Fruit fly (Drosophila melanogaster) whole organism, embryonic: ENCODE data around the gene CG34107.

ENCODE experiments used
- Ada2b ChIP-seq: fragments of 200-800 bp; sonication (Bioruptor generic); IDR thresholded peaks from 2 replicates; pipeline ENCODE4 v1.3.6; 2022; ENCODE audit warnings: missing biosample characterization, missing genetic modification characterization
- Atf-2 ChIP-seq: fragments of 200-800 bp; sonication (Bioruptor generic); optimal IDR thresholded peaks from 2 replicates; lab custom pipeline; 2016; ENCODE audit warnings: missing biosample characterization, missing genetic modification characterization
- Bdp1 ChIP-seq: fragments of 200-800 bp; sonication (Bioruptor generic); optimal IDR thresholded peaks from 3 replicates; lab custom pipeline; 2016; ENCODE audit warnings: missing biosample characterization, missing genetic modification characterization
- CG10147 ChIP-seq: fragments of 200-800 bp; sonication (Bioruptor generic); optimal IDR thresholded peaks from 2 replicates; lab custom pipeline; 2019; ENCODE audit warnings: missing biosample characterization, mild to moderate bottlenecking, missing genetic modification characterization, moderate library complexity
- CG10274 ChIP-seq: fragments of 200-800 bp; sonication (Bioruptor generic); optimal IDR thresholded peaks from 3 replicates; lab custom pipeline; 2017; ENCODE audit warnings: missing biosample characterization, mild to moderate bottlenecking, missing genetic modification characterization
- CG11093 ChIP-seq: fragments of 200-800 bp; sonication (Bioruptor generic); IDR thresholded peaks from 3 replicates; pipeline ENCODE4 v1.3.6; 2022; ENCODE audit warnings: missing biosample characterization, missing genetic modification characterization
- CG12104 ChIP-seq: fragments of 200-800 bp; sonication (Bioruptor generic); optimal IDR thresholded peaks from 3 replicates; lab custom pipeline; 2016; ENCODE audit warnings: missing biosample characterization, missing genetic modification characterization
- CG13424 ChIP-seq: fragments of 200-800 bp; sonication (Bioruptor generic); optimal IDR thresholded peaks from 2 replicates; lab custom pipeline; 2019; ENCODE audit warnings: missing biosample characterization, mild to moderate bottlenecking, missing genetic modification characterization, moderate library complexity
- CG13775 ChIP-seq: fragments of 200-800 bp; sonication (Bioruptor generic); optimal IDR thresholded peaks from 3 replicates; lab custom pipeline; 2017; ENCODE audit warnings: missing biosample characterization, mild to moderate bottlenecking, missing genetic modification characterization
- CG13894 ChIP-seq: fragments of 200-800 bp; sonication (Bioruptor generic); optimal IDR thresholded peaks from 3 replicates; lab custom pipeline; 2018; ENCODE audit warnings: missing biosample characterization, mild to moderate bottlenecking, missing genetic modification characterization, moderate library complexity
- CG17385 ChIP-seq: fragments of 200-800 bp; sonication (Bioruptor generic); optimal IDR thresholded peaks from 3 replicates; lab custom pipeline; 2018; ENCODE audit warnings: missing biosample characterization, mild to moderate bottlenecking, missing genetic modification characterization
- CG34376 ChIP-seq: fragments of 200-800 bp; sonication (Bioruptor generic); optimal IDR thresholded peaks from 2 replicates; lab custom pipeline; 2018; ENCODE audit warnings: missing biosample characterization, mild to moderate bottlenecking, missing genetic modification characterization
- CG42726 ChIP-seq: fragments of 200-800 bp; sonication (Bioruptor generic); IDR thresholded peaks from 2 replicates; pipeline ENCODE4 v1.3.6; 2022; ENCODE audit warnings: missing biosample characterization, missing genetic modification characterization; ENCODE audit not compliant: partially characterized antibody
- CG6654 ChIP-seq: fragments of 200-800 bp; sonication (Bioruptor generic); optimal IDR thresholded peaks from 2 replicates; lab custom pipeline; 2017; ENCODE audit warnings: missing biosample characterization, mild to moderate bottlenecking, missing genetic modification characterization
- CG8359 ChIP-seq: fragments of 200-800 bp; sonication (Bioruptor generic); optimal IDR thresholded peaks from 2 replicates; lab custom pipeline; 2017; ENCODE audit warnings: missing biosample characterization, mild to moderate bottlenecking, missing genetic modification characterization, borderline replicate concordance
- CG9876 ChIP-seq: fragments of 200-800 bp; sonication (Bioruptor generic); optimal IDR thresholded peaks from 2 replicates; lab custom pipeline; 2016; ENCODE audit warnings: missing biosample characterization, missing genetic modification characterization
- CoRest ChIP-seq: fragments of 200-800 bp; sonication (Bioruptor generic); optimal IDR thresholded peaks from 3 replicates; lab custom pipeline; 2018; ENCODE audit warnings: missing biosample characterization, mild to moderate bottlenecking, missing genetic modification characterization, moderate library complexity
- H15 ChIP-seq: fragments of 200-800 bp; sonication (Bioruptor generic); IDR thresholded peaks from 3 replicates; pipeline ENCODE4 v1.3.6; 2022; ENCODE audit warnings: missing biosample characterization, missing genetic modification characterization
- HmgZ ChIP-seq: fragments of 200-800 bp; sonication (Bioruptor generic); optimal IDR thresholded peaks from 2 replicates; lab custom pipeline; 2018; ENCODE audit warnings: missing biosample characterization, mild to moderate bottlenecking, missing genetic modification characterization
- Hr51 ChIP-seq, 2 experiments: fragments of 200-800 bp; sonication (Bioruptor generic); optimal IDR thresholded peaks; 2 replicates in 1 of 2; 3 replicates in 1 of 2; lab custom pipeline; 2016 to 2018; ENCODE audit warnings: missing biosample characterization in 2 of 2, missing genetic modification characterization in 2 of 2, mild to moderate bottlenecking in 1 of 2, moderate library complexity in 1 of 2
- MBD-R2 ChIP-seq: fragments of 200-800 bp; sonication (Bioruptor generic); IDR thresholded peaks from 2 replicates; pipeline ENCODE4 v1.3.6; 2022; ENCODE audit warnings: missing biosample characterization, missing genetic modification characterization
- Med ChIP-seq: fragments of 200-800 bp; sonication (Bioruptor generic); peaks from one replicate; lab custom pipeline; 2016; ENCODE audit warnings: missing biosample characterization, missing genetic modification characterization, mild to moderate bottlenecking, inconsistent platforms, moderate library complexity
- NC2α ChIP-seq: fragments of 200-800 bp; sonication (Bioruptor generic); optimal IDR thresholded peaks from 2 replicates; lab custom pipeline; 2016; ENCODE audit warnings: missing biosample characterization, missing genetic modification characterization
- Oli ChIP-seq: fragments of 200-800 bp; sonication (Bioruptor generic); optimal IDR thresholded peaks from 2 replicates; lab custom pipeline; 2018; ENCODE audit warnings: missing biosample characterization, mild to moderate bottlenecking, missing genetic modification characterization, moderate library complexity
- Sox102F ChIP-seq: fragments of 200-800 bp; sonication (Bioruptor generic); optimal IDR thresholded peaks from 2 replicates; lab custom pipeline; 2018; ENCODE audit warnings: missing biosample characterization, mild to moderate bottlenecking, missing genetic modification characterization, moderate library complexity
- Ssrp ChIP-seq: fragments of 200-800 bp; sonication (Bioruptor generic); optimal IDR thresholded peaks from 2 replicates; lab custom pipeline; 2018; ENCODE audit warnings: missing biosample characterization, mild to moderate bottlenecking, missing genetic modification characterization, moderate library complexity
- Xbp1 ChIP-seq: fragments of 200-800 bp; sonication (Bioruptor generic); optimal IDR thresholded peaks from 3 replicates; lab custom pipeline; 2016; ENCODE audit warnings: missing biosample characterization, mild to moderate bottlenecking, missing genetic modification characterization
- Xrp1 ChIP-seq: fragments of 200-800 bp; sonication (Bioruptor generic); IDR thresholded peaks from 2 replicates; pipeline ENCODE4 v1.3.6; 2022; ENCODE audit warnings: missing biosample characterization, missing genetic modification characterization
- abd-A ChIP-seq: fragments of 200-800 bp; sonication (Bioruptor generic); optimal IDR thresholded peaks from 3 replicates; lab custom pipeline; 2019; ENCODE audit warnings: missing biosample characterization, mild to moderate bottlenecking, missing genetic modification characterization, moderate library complexity
- aop ChIP-seq: fragments of 200-800 bp; sonication (Bioruptor generic); IDR thresholded peaks from 2 replicates; pipeline ENCODE4 v1.3.6; 2022; ENCODE audit warnings: missing biosample characterization, missing genetic modification characterization
- ase ChIP-seq: fragments of 200-800 bp; sonication (Bioruptor generic); IDR thresholded peaks from 3 replicates; pipeline ENCODE4 v1.3.6; 2022; ENCODE audit warnings: missing biosample characterization, missing genetic modification characterization
- bcd ChIP-seq: fragments of 200-800 bp; sonication (Bioruptor generic); optimal IDR thresholded peaks from 2 replicates; lab custom pipeline; 2017; ENCODE audit warnings: missing biosample characterization, mild to moderate bottlenecking, missing genetic modification characterization
- bsh ChIP-seq, 2 experiments: fragments of 200-800 bp; sonication (Bioruptor generic); optimal IDR thresholded peaks; 2 replicates each; lab custom pipeline; 2017 to 2018; ENCODE audit warnings: mild to moderate bottlenecking in 2 of 2, missing biosample characterization in 2 of 2, missing genetic modification characterization in 2 of 2, moderate library complexity in 1 of 2
- chif ChIP-seq, 2 experiments: fragments of 200-800 bp; sonication (Bioruptor generic); optimal IDR thresholded peaks; 3 replicates each; lab custom pipeline; 2016; ENCODE audit warnings: missing biosample characterization in 2 of 2, missing genetic modification characterization in 2 of 2
- chn ChIP-seq: fragments of 200-800 bp; sonication (Bioruptor generic); optimal IDR thresholded peaks from 2 replicates; lab custom pipeline; 2016; ENCODE audit warnings: missing biosample characterization, missing genetic modification characterization
- dysf ChIP-seq: fragments of 200-800 bp; sonication (Bioruptor generic); IDR thresholded peaks from 3 replicates; pipeline ENCODE4 v1.3.6; 2022; ENCODE audit warnings: missing biosample characterization, missing genetic modification characterization
- eyg ChIP-seq: fragments of 200-800 bp; sonication (Bioruptor generic); optimal IDR thresholded peaks from 3 replicates; lab custom pipeline; 2016; ENCODE audit warnings: missing biosample characterization, missing genetic modification characterization
- grn ChIP-seq: fragments of 200-800 bp; sonication (Bioruptor generic); optimal IDR thresholded peaks from 3 replicates; lab custom pipeline; 2017; ENCODE audit warnings: missing biosample characterization, missing genetic modification characterization
- lbe ChIP-seq: fragments of 200-800 bp; sonication (Bioruptor generic); optimal IDR thresholded peaks from 2 replicates; lab custom pipeline; 2016; ENCODE audit warnings: missing biosample characterization, mild to moderate bottlenecking, missing genetic modification characterization
- mld ChIP-seq: fragments of 200-800 bp; sonication (Bioruptor generic); IDR thresholded peaks from 3 replicates; pipeline ENCODE4 v1.3.6; 2022; ENCODE audit warnings: missing biosample characterization, missing genetic modification characterization; ENCODE audit not compliant: partially characterized antibody
- pan ChIP-seq, 4 experiments: fragments of >200 bp in 3 of 4; fragments of 200-800 bp in 1 of 4; sonication (Bioruptor generic) in 1 of 4; optimal IDR thresholded peaks in 3 of 4; IDR thresholded peaks in 1 of 4; 2 replicates each; pipeline versions ENCODE4 v1.3.6 to Lab custom; 2017 to 2022; ENCODE audit warnings: missing biosample characterization in 2 of 4, missing genetic modification characterization in 2 of 4, mixed read lengths in 1 of 4
- rib ChIP-seq: fragments of 200-800 bp; sonication (Bioruptor generic); IDR thresholded peaks from 2 replicates; pipeline ENCODE4 v1.3.6; 2022; ENCODE audit warnings: missing biosample characterization, missing genetic modification characterization
- salm ChIP-seq: fragments of 200-800 bp; sonication (Bioruptor generic); optimal IDR thresholded peaks from 2 replicates; lab custom pipeline; 2018; ENCODE audit warnings: missing biosample characterization, mild to moderate bottlenecking, missing genetic modification characterization
- sd ChIP-seq: fragments of 200-800 bp; sonication (Bioruptor generic); optimal IDR thresholded peaks from 3 replicates; lab custom pipeline; 2018; ENCODE audit warnings: missing biosample characterization, mild to moderate bottlenecking, missing genetic modification characterization, moderate library complexity
- sens ChIP-seq: fragments of 200-800 bp; sonication (Bioruptor generic); peaks from one replicate; lab custom pipeline; 2016; ENCODE audit warnings: missing biosample characterization, missing genetic modification characterization
- slou ChIP-seq: fragments of 200-800 bp; sonication (Bioruptor generic); optimal IDR thresholded peaks from 3 replicates; lab custom pipeline; 2016; ENCODE audit warnings: missing biosample characterization, missing genetic modification characterization
- sr ChIP-seq: fragments of 200-800 bp; sonication (Bioruptor generic); IDR thresholded peaks from 3 replicates; pipeline ENCODE4 v1.3.6; 2022; ENCODE audit warnings: missing biosample characterization, missing genetic modification characterization
- stc ChIP-seq: fragments of 200-800 bp; sonication (Bioruptor generic); IDR thresholded peaks from 2 replicates; pipeline ENCODE4 v1.3.6; 2022; ENCODE audit warnings: missing biosample characterization, missing genetic modification characterization
- toy ChIP-seq: fragments of 200-800 bp; sonication (Bioruptor generic); IDR thresholded peaks from 2 replicates; pipeline ENCODE4 v1.3.6; 2022; ENCODE audit warnings: missing biosample characterization, missing genetic modification characterization
- trh ChIP-seq: fragments of 200-800 bp; sonication (Bioruptor generic); optimal IDR thresholded peaks from 2 replicates; lab custom pipeline; 2016; ENCODE audit warnings: missing biosample characterization, missing genetic modification characterization

CG34107 gene

dm6 chr3R:10272695-10273094 is 48.0 kb downstream of the CG34107 start (continued):
- peak; percentile 37; the same call in 1 of the 2 replicates for TF ChIP-seq Xrp1 (GFP tag; lab: Robert Waterston, UW)
- peak; percentile 58 for TF ChIP-seq Sox102F (GFP tag; lab: Kevin White, UChicago)
- no peak for TF ChIP-seq CG10147
- no peak for TF ChIP-seq CG6654 (GFP tag; lab: Kevin White, UChicago)
- TF ChIP-seq CG17385 (GFP tag; lab: Kevin White, UChicago) = peak; percentile 16
- no peak for TF ChIP-seq trh (GFP tag; lab: Kevin White, UChicago)
- peak; percentile 53 for TF ChIP-seq Med (GFP tag; lab: Kevin White, UChicago)
- no peak for TF ChIP-seq H15 (GFP tag; lab: Robert Waterston, UW)
- TF ChIP-seq salm (tag; lab: Kevin White, UChicago) = peak; percentile 3
- TF ChIP-seq Hr51 (GFP tag; optimal IDR thresholded peaks at IDR 0.05; lab: Kevin White, UChicago) = peak in 1 of 2 experiments; percentile 64
- TF ChIP-seq stc (GFP tag; lab: Robert Waterston, UW) = peak; percentile 20; the same call in 1 of the 2 replicates
- peak in 1 of 2 experiments; percentile 6 for TF ChIP-seq chif (GFP tag; optimal IDR thresholded peaks at IDR 0.05; lab: Kevin White, UChicago)
- TF ChIP-seq CG13424 (tag; lab: Kevin White, UChicago) = peak; percentile 29
- no peak for TF ChIP-seq aop (GFP tag; lab: Robert Waterston, UW)
- TF ChIP-seq CG42726 (GFP tag; lab: Robert Waterston, UW) = no peak
- TF ChIP-seq CoRest (tag; lab: Kevin White, UChicago) = peak; percentile 21
- TF ChIP-seq ase (GFP tag; lab: Robert Waterston, UW) = 0 out of 3 replicates have a peak, but pooled peaks have one; percentile 15
- TF ChIP-seq NC2α = no peak
- TF ChIP-seq HmgZ (tag; lab: Kevin White, UChicago) = no peak
- peak; percentile 12 for TF ChIP-seq Oli (tag; lab: Kevin White, UChicago)
- no peak for TF ChIP-seq slou (GFP tag; lab: Kevin White, UChicago)
- no peak for TF ChIP-seq grn
- TF ChIP-seq CG13775 (GFP tag; lab: Kevin White, UChicago) = no peak
- peak; percentile 84 for TF ChIP-seq sens (GFP tag; lab: Kevin White, UChicago)
- TF ChIP-seq eyg = peak; percentile 4
- TF ChIP-seq mld (GFP tag; lab: Robert Waterston, UW) = no peak
- no peak for TF ChIP-seq toy (GFP tag; lab: Robert Waterston, UW)
- TF ChIP-seq Ada2b (GFP tag; lab: Robert Waterston, UW) = peak; percentile 51
- TF ChIP-seq sr (GFP tag; lab: Robert Waterston, UW) = peak; percentile 80; the same call in 1 of the 3 replicates
- TF ChIP-seq CG13894 (tag; lab: Kevin White, UChicago) = no peak
- TF ChIP-seq CG34376 (GFP tag; lab: Kevin White, UChicago) = no peak
- no peak for TF ChIP-seq bcd
- TF ChIP-seq CG9876 (GFP tag; lab: Kevin White, UChicago) = no peak
- no peak for TF ChIP-seq chn (GFP tag; lab: Kevin White, UChicago)
- peak; percentile 6 for TF ChIP-seq Ssrp (tag; lab: Kevin White, UChicago)
- TF ChIP-seq abd-A (tag; lab: Kevin White, UChicago) = no peak
- peak; percentile 8 for TF ChIP-seq sd (tag; lab: Kevin White, UChicago)
- TF ChIP-seq Bdp1 = no peak
- no peak for TF ChIP-seq CG12104 (GFP tag; lab: Kevin White, UChicago)
- TF ChIP-seq lbe (GFP tag; lab: Kevin White, UChicago) = no peak
- TF ChIP-seq rib (GFP tag; lab: Robert Waterston, UW) = no peak
- no peak for TF ChIP-seq dysf (GFP tag; lab: Robert Waterston, UW)
- TF ChIP-seq CG8359 (GFP tag; lab: Kevin White, UChicago) = no peak
- no peak for TF ChIP-seq MBD-R2
- no peak for TF ChIP-seq bsh (GFP tag; optimal IDR thresholded peaks at IDR 0.05; lab: Kevin White, UChicago)
- TF ChIP-seq pan (optimal IDR thresholded peaks at IDR 0.05; lab: Kevin White, UChicago) = no peak
- TF ChIP-seq pan (GFP tag; optimal IDR thresholded peaks at IDR 0.05 in 1 of 2, IDR thresholded peaks at IDR 0.05 in 1 of 2) = no peak
- no peak for TF ChIP-seq Atf-2 (GFP tag; lab: Kevin White, UChicago)
- no peak for TF ChIP-seq CG10274
- peak; percentile 40 for TF ChIP-seq Xbp1 (GFP tag; lab: Kevin White, UChicago)
- no peak for TF ChIP-seq CG11093 (GFP tag; lab: Robert Waterston, UW)
